Fruit fly (Drosophila melanogaster) S2 (cell line): ENCODE data around the gene CG12071.

ENCODE experiments used
- CG8478 ChIP-seq: fragments of >200 bp; optimal IDR thresholded peaks from 2 replicates; lab custom pipeline; 2018
- CTCF ChIP-seq, 2 experiments: fragments of >200 bp; optimal IDR thresholded peaks; 2 replicates each; lab custom pipeline; 2018

- no peak for TF ChIP-seq CTCF (optimal IDR thresholded peaks at IDR 0.05; lab: Kevin White, UChicago)
- no peak for TF ChIP-seq CG8478 (lab: Kevin White, UChicago)
These were observed 36.4 kb downstream of the CG12071 start for dm6 chr3R:30844436-30844835.
